Fruit fly (Drosophila melanogaster) whole organism, adult: ENCODE data around the gene kibra.

Experiments
- CG11617 ChIP-seq: fragments of 200-800 bp; sonication (Bioruptor generic); optimal IDR thresholded peaks from 2 replicates; lab custom pipeline; 2017; ENCODE audit warnings: mild to moderate bottlenecking, missing biosample characterization, missing genetic modification reagents, missing genetic modification characterization
- CG12768 ChIP-seq: fragments of 200-800 bp; sonication (Bioruptor generic); optimal IDR thresholded peaks from 2 replicates; lab custom pipeline; 2017; ENCODE audit warnings: missing biosample characterization, missing genetic modification characterization, mild to moderate bottlenecking, moderate library complexity, missing genetic modification reagents
- CG14711 ChIP-seq: fragments of 200-800 bp; sonication (Bioruptor generic); optimal IDR thresholded peaks from 2 replicates; lab custom pipeline; 2018; ENCODE audit warnings: missing biosample characterization, mild to moderate bottlenecking, missing genetic modification characterization, moderate library complexity
- CG1620 ChIP-seq: fragments of 200-800 bp; sonication (Bioruptor generic); optimal IDR thresholded peaks from 2 replicates; lab custom pipeline; 2016; ENCODE audit warnings: missing biosample characterization, missing genetic modification characterization
- CG33017 ChIP-seq: fragments of 200-800 bp; sonication (Bioruptor generic); optimal IDR thresholded peaks from 2 replicates; lab custom pipeline; 2018; ENCODE audit warnings: missing biosample characterization, mild to moderate bottlenecking, missing genetic modification characterization, moderate library complexity
- CG5204 ChIP-seq: fragments of 200-800 bp; sonication (Bioruptor generic); optimal IDR thresholded peaks from 2 replicates; lab custom pipeline; 2016; ENCODE audit warnings: missing biosample characterization, missing genetic modification characterization
- CG7045 ChIP-seq: fragments of 200-800 bp; sonication (Bioruptor generic); optimal IDR thresholded peaks from 2 replicates; lab custom pipeline; 2017; ENCODE audit warnings: missing biosample characterization, mild to moderate bottlenecking, missing genetic modification characterization
- CG7101 ChIP-seq: fragments of 200-800 bp; sonication (Bioruptor generic); optimal IDR thresholded peaks from 2 replicates; lab custom pipeline; 2018; ENCODE audit warnings: missing biosample characterization, mild to moderate bottlenecking, missing genetic modification characterization, moderate library complexity
- Clk ChIP-seq: fragments of 200-800 bp; sonication (Bioruptor generic); optimal IDR thresholded peaks from 2 replicates; lab custom pipeline; 2017; ENCODE audit warnings: missing biosample characterization, missing genetic modification characterization
- Crg-1 ChIP-seq: fragments of 200-800 bp; sonication (Bioruptor generic); optimal IDR thresholded peaks from 2 replicates; lab custom pipeline; 2016; ENCODE audit warnings: missing biosample characterization, missing genetic modification characterization
- Hr96 ChIP-seq: fragments of 200-800 bp; sonication (Bioruptor generic); optimal IDR thresholded peaks from 2 replicates; lab custom pipeline; 2016; ENCODE audit warnings: missing biosample characterization, missing genetic modification characterization
- Mnt ChIP-seq: fragments of 200-800 bp; sonication (Bioruptor generic); optimal IDR thresholded peaks from 2 replicates; lab custom pipeline; 2016; ENCODE audit warnings: missing biosample characterization, mild to moderate bottlenecking, missing genetic modification characterization
- bab1 ChIP-seq: fragments of 200-800 bp; sonication (Bioruptor generic); optimal IDR thresholded peaks from 3 replicates; lab custom pipeline; 2019; ENCODE audit warnings: missing biosample characterization, mild to moderate bottlenecking, missing genetic modification characterization, moderate library complexity
- cic ChIP-seq: fragments of 200-800 bp; sonication (Bioruptor generic); optimal IDR thresholded peaks from 2 replicates; lab custom pipeline; 2017; ENCODE audit warnings: missing biosample characterization, mild to moderate bottlenecking, missing genetic modification characterization, moderate library complexity
- cnc ChIP-seq, 2 experiments: fragments of >200 bp; optimal IDR thresholded peaks; 2 replicates each; lab custom pipeline; 2017
- kay ChIP-seq: fragments of 200-800 bp; sonication (Bioruptor generic); peaks from one replicate; lab custom pipeline; 2016; ENCODE audit warnings: missing biosample characterization, missing genetic modification characterization, borderline replicate concordance
- ovo ChIP-seq: fragments of 200-800 bp; sonication (Bioruptor generic); optimal IDR thresholded peaks from 2 replicates; lab custom pipeline; 2016; ENCODE audit warnings: missing biosample characterization, missing genetic modification characterization
- pad ChIP-seq: fragments of 200-800 bp; sonication (Bioruptor generic); optimal IDR thresholded peaks from 3 replicates; lab custom pipeline; 2017; ENCODE audit warnings: missing biosample characterization, missing genetic modification characterization, mild to moderate bottlenecking, moderate library complexity, missing genetic modification reagents
- tj ChIP-seq: fragments of 200-800 bp; sonication (Bioruptor generic); optimal IDR thresholded peaks from 3 replicates; lab custom pipeline; 2017; ENCODE audit warnings: missing biosample characterization, mild to moderate bottlenecking, missing genetic modification characterization, moderate library complexity
- toe ChIP-seq: fragments of 200-800 bp; sonication (Bioruptor generic); optimal IDR thresholded peaks from 2 replicates; lab custom pipeline; 2016; ENCODE audit warnings: missing biosample characterization, missing genetic modification characterization

The kibra gene

DNA sequence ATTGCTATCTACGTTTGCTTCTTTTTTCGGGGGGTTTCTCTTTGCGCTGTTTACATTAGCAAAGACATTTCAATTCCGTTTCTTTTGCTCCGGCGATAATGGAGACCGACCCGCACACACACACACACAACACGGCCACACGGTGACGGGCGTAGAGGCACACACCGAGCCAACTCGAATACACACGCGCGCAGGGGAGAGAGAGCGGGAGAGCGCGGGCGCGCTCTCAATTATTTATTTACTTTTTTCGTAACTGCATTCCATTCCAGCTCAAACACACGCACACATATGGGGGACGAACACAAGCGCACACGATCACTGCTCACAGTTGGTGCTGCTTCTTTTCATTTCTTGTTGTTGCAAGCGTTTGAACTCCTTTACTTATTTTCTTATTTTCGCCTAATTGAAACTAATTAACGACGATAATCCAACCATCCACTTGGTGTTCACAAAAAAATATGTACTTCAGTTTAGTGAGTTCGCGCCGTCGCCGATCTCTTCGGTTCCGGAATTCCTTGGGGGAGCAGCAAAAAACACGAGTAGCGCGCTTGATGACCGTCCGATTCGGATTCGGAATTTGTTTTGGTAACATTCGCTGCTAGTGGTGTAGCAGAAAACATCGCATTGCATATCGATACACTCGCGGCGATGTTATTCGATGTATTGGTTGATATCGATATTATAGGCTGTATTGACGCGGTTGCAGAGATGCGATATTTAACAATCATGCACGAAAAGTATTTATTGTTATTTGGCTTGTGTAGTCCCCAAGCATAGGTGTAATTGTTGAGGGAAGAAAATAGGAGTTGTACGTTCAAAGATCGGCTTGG lies at the start of gene kibra:
TSS of gene kibra (minus strand) at position 591 of the 830 bp plus-strand sequence.
- TF ChIP-seq cic (GFP tag; lab: Kevin White, UChicago) (peak; percentile 54), CG5204 (GFP tag; lab: Kevin White, UChicago) (no peak), pad (GFP tag; lab: Kevin White, UChicago) (peak; percentile 86), CG7101 (tag; lab: Kevin White, UChicago) (peak; percentile 50), CG12768 (GFP tag; lab: Kevin White, UChicago) (peak; percentile 62), CG11617 (GFP tag; lab: Kevin White, UChicago) (peak; percentile 60), CG14711 (tag; lab: Kevin White, UChicago) (peak; percentile 49), tj (GFP tag; lab: Kevin White, UChicago) (peak; percentile 63), ovo (GFP tag; lab: Kevin White, UChicago) (peak; percentile 22), Clk (GFP tag; lab: Kevin White, UChicago) (peak; percentile 55), kay (no peak), CG7045 (peak; percentile 43), toe (GFP tag; lab: Kevin White, UChicago) (peak; percentile 67), CG33017 (peak; percentile 55), CG1620 (GFP tag; lab: Kevin White, UChicago) (peak; percentile 53), cnc (optimal IDR thresholded peaks at IDR 0.05; lab: Kevin White, UChicago) (no peak), bab1 (GFP tag; lab: Kevin White, UChicago) (peak; percentile 52), Hr96 (peak; percentile 62), Crg-1 (peak; percentile 5), Mnt (GFP tag; lab: Kevin White, UChicago) (peak; percentile 83)

DNA sequence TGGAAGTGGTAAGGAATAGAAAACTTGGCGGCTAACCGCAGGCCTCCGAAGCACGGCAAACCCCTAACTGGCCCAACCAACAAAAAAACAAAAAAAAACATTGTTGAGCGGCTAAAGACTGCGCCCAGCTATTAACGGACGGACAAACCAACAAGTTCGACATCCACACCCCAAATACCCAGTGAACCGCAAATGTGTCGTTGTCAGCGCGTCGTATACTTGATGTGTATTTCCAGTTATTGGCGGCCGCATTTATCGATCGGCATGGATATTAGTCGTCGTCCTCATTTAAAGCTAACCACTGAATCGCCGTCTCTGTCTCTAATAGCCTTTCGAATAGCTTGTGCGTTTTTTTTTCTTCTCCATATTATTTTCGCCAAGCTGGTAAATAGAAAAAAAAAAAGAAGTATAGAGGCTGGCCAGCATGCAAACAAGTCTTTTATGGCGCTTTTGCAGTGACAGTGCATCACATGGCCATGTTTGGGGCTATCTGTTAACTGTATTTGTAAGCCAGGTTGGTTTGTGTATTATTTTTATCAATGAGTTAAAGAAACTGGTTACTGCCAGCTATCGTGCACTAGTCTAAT lies 42.5 kb upstream of the kibra start:
- TF ChIP-seq CG1620 (GFP tag; lab: Kevin White, UChicago) (no peak), CG14711 (tag; lab: Kevin White, UChicago) (no peak), toe (GFP tag; lab: Kevin White, UChicago) (no peak), CG5204 (GFP tag; lab: Kevin White, UChicago) (no peak), Hr96 (no peak)

DNA sequence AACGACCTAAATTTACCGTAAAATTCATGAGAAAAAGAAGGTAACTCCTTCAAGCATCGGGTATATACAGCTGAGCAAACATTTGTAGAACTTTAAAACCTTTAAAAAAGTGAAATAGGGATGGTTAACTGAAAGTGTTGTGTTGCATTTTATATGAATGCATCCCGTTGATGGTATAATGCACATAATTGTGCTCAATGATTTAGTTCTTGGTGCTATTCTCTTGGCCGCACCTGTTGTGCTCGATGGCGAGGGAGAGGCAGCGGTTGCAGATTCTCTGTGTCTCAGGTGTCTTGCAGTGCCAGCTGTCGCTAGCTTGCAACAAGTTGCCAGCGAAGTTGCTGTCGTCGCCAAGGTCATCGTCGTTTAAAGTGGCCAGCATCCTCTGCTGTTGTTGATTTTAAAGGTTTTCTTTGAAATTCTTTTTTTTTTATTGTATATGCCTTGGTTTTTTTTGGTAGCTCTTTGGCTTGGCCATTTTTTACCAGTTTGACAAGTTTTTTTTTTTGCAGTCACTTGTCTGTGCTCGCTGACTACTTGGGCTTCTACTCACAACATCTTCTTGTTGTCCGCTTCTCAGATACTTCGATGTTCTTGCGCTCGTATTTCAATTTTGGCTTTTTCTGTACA lies 41.4 kb upstream of the kibra start:
- no peak for TF ChIP-seq tj (GFP tag; lab: Kevin White, UChicago)
- no peak for TF ChIP-seq CG33017
- TF ChIP-seq CG5204 (GFP tag; lab: Kevin White, UChicago) = no peak
- TF ChIP-seq Clk (GFP tag; lab: Kevin White, UChicago) = no peak
- no peak for TF ChIP-seq CG7045
- no peak for TF ChIP-seq CG14711 (tag; lab: Kevin White, UChicago)
- no peak for TF ChIP-seq CG1620 (GFP tag; lab: Kevin White, UChicago)

DNA sequence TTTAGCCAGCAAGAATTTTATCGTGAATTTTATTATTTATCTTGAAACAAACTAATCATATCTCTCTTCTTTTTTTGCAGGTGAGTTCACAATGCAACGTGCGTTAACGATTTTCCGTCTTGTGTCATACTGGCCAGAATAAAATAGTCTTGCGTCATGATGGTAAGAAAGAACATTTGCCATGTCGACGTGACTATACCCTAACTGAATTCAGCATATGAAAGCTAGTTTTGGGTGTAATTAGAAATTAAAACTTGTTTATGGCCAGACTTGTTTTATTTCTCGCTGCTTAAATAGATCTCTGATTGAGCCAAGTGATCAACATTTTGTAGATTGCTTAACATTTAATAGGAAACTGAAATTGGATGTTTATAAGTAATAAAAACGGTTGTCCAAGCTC lies 40.1 kb upstream of the kibra start:
- no peak for TF ChIP-seq bab1 (GFP tag; lab: Kevin White, UChicago)
- TF ChIP-seq Crg-1 = no peak
- TF ChIP-seq CG12768 (GFP tag; lab: Kevin White, UChicago) = no peak
- TF ChIP-seq CG11617 (GFP tag; lab: Kevin White, UChicago) = no peak
- no peak for TF ChIP-seq Mnt (GFP tag; lab: Kevin White, UChicago)
- TF ChIP-seq CG33017 = no peak
- TF ChIP-seq CG7101 (tag; lab: Kevin White, UChicago) = no peak

DNA sequence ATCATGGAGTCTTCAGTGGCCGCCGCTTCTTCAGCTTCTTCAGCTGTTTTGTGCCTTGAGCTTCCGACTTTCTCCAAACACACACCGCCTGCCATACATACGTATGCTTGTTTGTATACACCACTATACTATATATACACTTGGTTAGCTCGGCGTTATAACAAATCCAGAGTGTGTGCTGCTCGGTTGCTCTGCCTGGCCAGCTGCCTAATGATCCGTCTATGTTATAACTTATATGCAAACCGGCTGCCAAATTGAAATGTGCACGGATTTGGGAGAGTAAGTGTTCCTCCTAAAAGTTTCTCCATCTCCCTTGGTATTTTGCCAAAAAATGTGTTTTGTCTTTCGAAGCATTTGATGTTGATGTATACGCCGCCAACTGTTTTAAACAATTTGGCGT lies 39.4 kb upstream of the kibra start:
- TF ChIP-seq CG5204 (GFP tag; lab: Kevin White, UChicago) (no peak), CG33017 (no peak), toe (GFP tag; lab: Kevin White, UChicago) (no peak), Clk (GFP tag; lab: Kevin White, UChicago) (no peak), kay (no peak), cnc (optimal IDR thresholded peaks at IDR 0.05; lab: Kevin White, UChicago) (no peak), CG7101 (tag; lab: Kevin White, UChicago) (no peak), CG12768 (GFP tag; lab: Kevin White, UChicago) (no peak), CG7045 (no peak), ovo (GFP tag; lab: Kevin White, UChicago) (no peak), Hr96 (no peak), cic (GFP tag; lab: Kevin White, UChicago) (no peak), Mnt (GFP tag; lab: Kevin White, UChicago) (no peak), Crg-1 (no peak), CG11617 (GFP tag; lab: Kevin White, UChicago) (no peak), pad (GFP tag; lab: Kevin White, UChicago) (no peak), CG14711 (tag; lab: Kevin White, UChicago) (no peak), bab1 (GFP tag; lab: Kevin White, UChicago) (no peak), CG1620 (GFP tag; lab: Kevin White, UChicago) (no peak)

DNA sequence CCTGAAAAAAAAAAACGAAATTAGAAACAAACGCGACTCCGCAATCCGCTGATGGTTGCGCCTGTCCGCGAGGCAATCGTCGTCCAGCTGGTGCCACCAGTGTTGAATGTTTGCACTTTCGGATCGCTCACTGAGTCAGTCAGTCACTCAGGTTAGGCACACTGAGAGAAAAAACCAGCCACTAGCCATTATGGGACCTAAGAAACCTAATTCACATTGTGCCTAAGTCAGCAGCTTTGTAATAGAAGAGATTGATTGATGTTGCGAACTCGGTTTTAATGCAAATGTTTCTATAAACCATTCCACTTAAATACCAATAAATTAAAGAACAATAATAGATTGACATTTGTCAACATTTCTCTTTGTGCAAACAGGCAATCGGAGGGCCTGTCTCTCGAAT lies 37.0 kb upstream of the kibra start:
- TF ChIP-seq CG12768 (GFP tag; lab: Kevin White, UChicago) = no peak
- no peak for TF ChIP-seq CG7101 (tag; lab: Kevin White, UChicago)
- TF ChIP-seq tj (GFP tag; lab: Kevin White, UChicago) = no peak
- TF ChIP-seq CG1620 (GFP tag; lab: Kevin White, UChicago) = no peak
- no peak for TF ChIP-seq CG7045
- no peak for TF ChIP-seq Crg-1
- TF ChIP-seq pad (GFP tag; lab: Kevin White, UChicago) = no peak
- TF ChIP-seq CG14711 (tag; lab: Kevin White, UChicago) = no peak
- TF ChIP-seq CG11617 (GFP tag; lab: Kevin White, UChicago) = no peak
- TF ChIP-seq ovo (GFP tag; lab: Kevin White, UChicago) = no peak
- no peak for TF ChIP-seq Mnt (GFP tag; lab: Kevin White, UChicago)
- no peak for TF ChIP-seq cic (GFP tag; lab: Kevin White, UChicago)
- TF ChIP-seq cnc (optimal IDR thresholded peaks at IDR 0.05; lab: Kevin White, UChicago) = no peak
- no peak for TF ChIP-seq CG5204 (GFP tag; lab: Kevin White, UChicago)
- TF ChIP-seq bab1 (GFP tag; lab: Kevin White, UChicago) = no peak
- TF ChIP-seq Hr96 = no peak
